Fruit fly (Drosophila melanogaster): ENCODE measurements around the gene pan.

Gene pan

DNA sequence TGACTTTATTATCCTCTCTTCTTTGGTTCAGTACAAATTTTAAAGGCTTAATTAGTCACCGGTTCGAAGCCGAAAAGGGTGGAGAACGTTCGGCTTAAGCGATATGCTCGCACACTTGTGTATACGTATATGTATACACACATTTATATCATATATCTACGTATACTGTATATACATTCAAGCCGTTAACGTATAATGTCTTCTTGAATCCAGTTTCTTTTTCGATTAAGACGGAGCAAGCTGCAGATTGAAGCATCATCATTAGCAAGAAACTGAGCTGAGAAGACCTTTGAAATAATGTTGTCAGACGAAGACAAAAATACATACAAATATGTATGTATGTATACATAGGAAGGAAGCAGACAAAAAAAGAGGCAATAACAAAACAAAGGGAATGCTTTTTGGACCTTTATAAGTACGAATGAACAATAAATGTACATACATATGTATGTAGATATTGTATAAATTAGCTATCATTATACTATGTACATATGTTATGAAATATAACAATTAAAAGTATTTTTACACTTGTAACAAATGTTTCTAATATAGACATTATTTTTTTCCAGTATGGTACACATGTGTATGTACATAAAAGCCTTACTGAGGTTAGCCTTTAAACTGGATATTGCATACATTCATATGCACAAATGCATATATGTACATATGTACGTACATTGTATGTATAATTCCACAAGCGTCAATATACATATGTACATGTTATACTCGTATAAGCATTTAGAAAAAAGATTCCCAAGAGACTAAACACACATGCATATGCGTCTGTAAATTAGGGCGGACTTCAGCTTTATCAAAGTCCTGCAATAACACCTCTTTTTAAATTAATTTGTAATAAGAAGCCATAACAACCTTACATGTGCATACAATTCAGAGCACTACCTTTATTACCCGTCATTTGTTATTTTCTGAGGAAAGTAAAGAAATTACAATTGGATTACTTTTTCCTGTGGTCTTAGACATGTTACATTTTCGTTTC, 8.8 kb upstream of the pan start:
- no peak for TF ChIP-seq pan (optimal IDR thresholded peaks at IDR 0.05)
- TF ChIP-seq EcR (GFP tag; optimal IDR thresholded peaks at IDR 0.05): no peak
- no peak for TF ChIP-seq Dll (optimal IDR thresholded peaks at IDR 0.05)
- TF ChIP-seq usp (GFP tag; optimal IDR thresholded peaks at IDR 0.05): no peak
- no peak for TF ChIP-seq psq (optimal IDR thresholded peaks at IDR 0.05)
- TF ChIP-seq CG8478 (optimal IDR thresholded peaks at IDR 0.05): no peak

DNA sequence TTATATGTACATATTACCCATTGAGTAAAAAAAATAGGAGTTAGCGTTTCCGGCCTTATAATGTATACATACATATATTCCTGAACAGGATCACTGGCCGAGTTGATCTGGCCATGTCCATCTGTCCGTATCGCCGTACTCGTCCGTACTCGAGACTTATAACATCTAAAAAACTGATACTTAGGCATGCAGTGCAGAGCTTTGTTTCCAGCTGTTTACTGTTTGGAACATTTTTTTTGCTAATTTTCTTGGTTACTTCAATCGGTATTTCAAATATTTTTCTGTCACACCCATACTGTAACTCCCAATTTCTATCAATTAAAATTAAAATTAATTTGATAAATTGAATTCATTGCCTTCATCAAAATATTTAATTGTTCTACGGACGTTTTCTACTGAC, 6.6 kb upstream of the pan start:
- TF ChIP-seq EcR (GFP tag; optimal IDR thresholded peaks at IDR 0.05) (no peak), CG8478 (optimal IDR thresholded peaks at IDR 0.05) (no peak), psq (optimal IDR thresholded peaks at IDR 0.05) (no peak), usp (GFP tag; optimal IDR thresholded peaks at IDR 0.05) (no peak), pan (optimal IDR thresholded peaks at IDR 0.05) (no peak)

DNA sequence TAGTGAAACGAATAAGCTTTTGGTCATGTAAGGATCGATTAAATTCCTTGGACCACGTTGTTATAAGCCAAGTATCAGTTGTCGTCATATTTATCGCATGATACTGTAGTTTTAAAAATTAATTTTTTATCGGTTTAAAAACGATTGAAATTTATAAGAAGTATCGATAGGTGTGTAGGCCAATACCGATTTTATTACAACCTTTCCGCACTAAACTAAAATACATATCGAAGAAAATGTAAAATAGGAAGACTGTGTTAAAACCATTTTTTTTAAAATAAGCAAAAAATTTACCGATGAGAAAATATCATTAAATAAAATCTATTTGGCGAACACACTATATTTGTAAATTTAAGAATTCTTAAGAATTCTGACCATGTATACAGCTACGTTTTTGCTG, 5.8 kb upstream of the pan start:
- TF ChIP-seq pan (optimal IDR thresholded peaks at IDR 0.05) (no peak), EcR (GFP tag; optimal IDR thresholded peaks at IDR 0.05) (no peak), CG8478 (optimal IDR thresholded peaks at IDR 0.05) (no peak), psq (optimal IDR thresholded peaks at IDR 0.05) (no peak), Dll (optimal IDR thresholded peaks at IDR 0.05) (no peak), usp (GFP tag; optimal IDR thresholded peaks at IDR 0.05) (no peak)

- no peak for TF ChIP-seq CG8478 (optimal IDR thresholded peaks at IDR 0.05)
- TF ChIP-seq usp (GFP tag; optimal IDR thresholded peaks at IDR 0.05): no peak
- TF ChIP-seq psq (optimal IDR thresholded peaks at IDR 0.05): no peak
- no peak for TF ChIP-seq pan (optimal IDR thresholded peaks at IDR 0.05)
- TF ChIP-seq EcR (GFP tag; optimal IDR thresholded peaks at IDR 0.05): no peak
- no peak for TF ChIP-seq Dll (optimal IDR thresholded peaks at IDR 0.05)
Observed at dm6 chr4:67063-67684, 2.0 kb upstream of the pan start, which contains the start of gene RpS3A. Gene RpS3A, minus strand, starts transcription at chr4:67207.

DNA sequence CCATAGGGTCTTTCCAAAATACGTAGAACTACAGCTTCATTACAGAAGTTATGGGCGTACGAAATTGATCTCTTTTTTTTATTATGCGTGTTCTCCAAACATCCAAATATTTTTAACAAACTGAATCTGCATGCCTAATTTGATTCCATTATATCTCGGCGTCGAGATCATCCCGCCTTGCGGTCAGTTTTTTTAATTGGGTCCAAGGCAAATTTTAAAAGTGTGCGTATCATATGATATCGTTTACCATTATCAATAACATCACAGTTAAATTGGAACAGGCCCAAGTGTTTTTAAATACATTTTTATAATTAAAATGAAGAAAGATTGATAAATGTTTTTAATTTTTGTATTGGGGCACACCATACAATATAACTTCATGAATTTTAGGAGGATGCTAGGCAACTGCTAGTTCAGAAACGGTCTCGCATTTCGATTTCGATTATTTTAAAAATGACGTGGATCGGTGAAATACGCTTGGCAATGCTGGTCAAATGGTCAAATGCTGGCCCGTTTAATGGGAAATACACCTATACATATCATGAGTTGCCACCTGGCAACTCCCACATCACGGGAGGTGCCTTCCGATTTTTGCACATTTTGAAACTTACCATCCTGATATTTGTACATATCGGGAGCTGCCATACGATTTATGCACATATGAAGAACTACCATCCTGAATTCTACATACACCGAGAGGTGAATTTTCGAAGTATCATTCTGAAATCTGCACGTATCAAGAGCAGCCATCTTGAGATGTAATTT, 760 bp upstream of the pan start:
- TF ChIP-seq Dll (optimal IDR thresholded peaks at IDR 0.05) (no peak), psq (optimal IDR thresholded peaks at IDR 0.05) (no peak)

dm6 chr4:70127-70904, 1.2 kb downstream of the pan start:
- TF ChIP-seq psq (optimal IDR thresholded peaks at IDR 0.05) (no peak), EcR (GFP tag; optimal IDR thresholded peaks at IDR 0.05) (no peak), usp (GFP tag; optimal IDR thresholded peaks at IDR 0.05) (no peak), CG8478 (optimal IDR thresholded peaks at IDR 0.05) (no peak), Dll (optimal IDR thresholded peaks at IDR 0.05) (no peak), pan (optimal IDR thresholded peaks at IDR 0.05) (no peak)

dm6 chr4:76157-76556, 7.0 kb downstream of the pan start:
- TF ChIP-seq EcR (GFP tag; optimal IDR thresholded peaks at IDR 0.05) (no peak), usp (GFP tag; optimal IDR thresholded peaks at IDR 0.05) (no peak), psq (optimal IDR thresholded peaks at IDR 0.05) (no peak), Dll (optimal IDR thresholded peaks at IDR 0.05) (no peak), CG8478 (optimal IDR thresholded peaks at IDR 0.05) (no peak), pan (optimal IDR thresholded peaks at IDR 0.05) (no peak)

DNA sequence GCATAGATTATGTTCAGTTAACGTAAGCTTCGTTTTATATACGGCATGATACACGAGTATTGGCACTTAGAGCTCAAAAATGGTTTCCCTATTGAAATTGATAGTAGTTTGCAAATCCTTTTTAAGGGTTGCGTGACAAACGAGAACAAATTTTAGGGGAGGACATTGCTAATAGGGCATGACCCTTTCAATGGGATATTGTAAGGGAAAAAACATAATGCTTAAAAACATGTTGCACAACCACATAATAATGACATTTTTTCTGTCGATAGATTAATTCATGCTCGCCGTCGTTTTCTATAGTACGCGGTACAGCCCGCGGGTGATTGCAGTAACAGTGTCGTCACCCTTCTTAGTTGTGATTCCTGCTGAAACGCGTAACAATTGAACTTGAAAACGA, 15.7 kb downstream of the pan start:
- no peak for TF ChIP-seq Dll (optimal IDR thresholded peaks at IDR 0.05)

dm6 chr4:87278-87677, 18.2 kb downstream of the pan start:
- TF ChIP-seq usp (GFP tag; optimal IDR thresholded peaks at IDR 0.05): no peak
- TF ChIP-seq pan (optimal IDR thresholded peaks at IDR 0.05): no peak
- TF ChIP-seq Dll (optimal IDR thresholded peaks at IDR 0.05): no peak
- no peak for TF ChIP-seq EcR (GFP tag; optimal IDR thresholded peaks at IDR 0.05)
- no peak for TF ChIP-seq CG8478 (optimal IDR thresholded peaks at IDR 0.05)
- no peak for TF ChIP-seq psq (optimal IDR thresholded peaks at IDR 0.05)

DNA sequence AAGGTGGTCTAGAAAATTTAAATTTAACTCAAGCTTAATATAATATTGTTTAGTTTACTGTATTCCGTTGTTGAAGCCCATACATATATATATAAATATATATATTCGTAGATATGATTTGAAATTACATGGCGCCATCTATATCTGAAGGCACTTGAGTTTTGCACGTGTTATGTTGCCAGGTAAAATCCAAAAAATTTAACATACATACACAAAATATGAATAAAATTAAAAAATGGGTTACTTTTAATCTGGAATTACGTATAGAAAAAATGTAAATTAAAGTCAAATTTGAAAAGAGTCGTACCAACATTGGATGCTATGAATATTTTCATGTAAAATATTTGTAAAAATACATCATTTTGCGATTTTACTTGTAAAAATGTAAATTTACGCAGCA, 20.6 kb downstream of the pan start:
- TF ChIP-seq pan (optimal IDR thresholded peaks at IDR 0.05): no peak
- TF ChIP-seq psq (optimal IDR thresholded peaks at IDR 0.05): no peak
- no peak for TF ChIP-seq usp (GFP tag; optimal IDR thresholded peaks at IDR 0.05)
- no peak for TF ChIP-seq Dll (optimal IDR thresholded peaks at IDR 0.05)
- no peak for TF ChIP-seq EcR (GFP tag; optimal IDR thresholded peaks at IDR 0.05)
- no peak for TF ChIP-seq CG8478 (optimal IDR thresholded peaks at IDR 0.05)

DNA sequence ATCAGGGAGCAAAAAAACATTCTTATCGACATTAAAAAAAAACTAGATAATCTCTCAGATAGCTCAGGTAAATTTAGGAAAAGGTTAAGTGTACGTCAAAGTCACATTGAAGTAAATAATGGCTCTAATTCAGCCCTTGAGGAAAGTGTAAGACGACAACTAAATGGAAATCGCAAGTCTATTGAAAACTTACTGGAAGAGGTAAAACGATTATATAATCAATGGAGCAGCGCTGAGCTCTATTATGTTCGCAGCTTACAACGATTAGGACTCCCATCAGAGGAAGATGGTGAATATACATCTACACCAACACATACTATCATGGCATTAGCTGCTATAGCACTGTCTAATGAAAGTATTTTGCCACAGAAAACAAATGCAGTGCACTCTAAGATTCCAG, 22.9 kb downstream of the pan start:
- TF ChIP-seq psq (optimal IDR thresholded peaks at IDR 0.05) (no peak), EcR (GFP tag; optimal IDR thresholded peaks at IDR 0.05) (no peak), CG8478 (optimal IDR thresholded peaks at IDR 0.05) (no peak), pan (optimal IDR thresholded peaks at IDR 0.05) (no peak), Dll (optimal IDR thresholded peaks at IDR 0.05) (no peak), usp (GFP tag; optimal IDR thresholded peaks at IDR 0.05) (no peak)
